Worm (Caenorhabditis elegans) whole organism, L4 larva: ENCODE results near the gene swm-1.
A peak's percentile ranks its signal among the peaks of the same experiment; 100 is the strongest.

ENCODE experiments used
- R02D3.7 ChIP-seq: fragments of 150-350 bp; sonication (generic microtip); optimal IDR thresholded peaks from 3 replicates; lab custom pipeline; 2014; ENCODE audit warnings: missing biosample characterization, missing genetic modification characterization
- T26A8.4 ChIP-seq: fragments of 200-800 bp; sonication (Bioruptor generic); IDR thresholded peaks from 2 replicates; pipeline ENCODE4 v1.3.6; 2022; ENCODE audit warnings: missing genetic modification characterization, missing compliant biosample characterization
- Y105C5A.15 ChIP-seq: fragments of 200-800 bp; sonication (Bioruptor generic); IDR thresholded peaks from 2 replicates; pipeline ENCODE4 v1.3.6; 2022; ENCODE audit warnings: missing genetic modification characterization, missing compliant biosample characterization
- aha-1 ChIP-seq: fragments of 150-350 bp; peaks from one replicate; lab custom pipeline; 2014; ENCODE audit warnings: missing biosample characterization, missing genetic modification characterization
- ama-1 ChIP-seq: fragments of 150-350 bp; optimal IDR thresholded peaks from 2 replicates; lab custom pipeline; 2014; ENCODE audit warnings: inconsistent platforms, mixed read lengths
- cey-2 ChIP-seq: sonication (generic microtip); optimal IDR thresholded peaks from 3 replicates; lab custom pipeline; 2017; ENCODE audit warnings: missing genetic modification characterization, mild to moderate bottlenecking, missing compliant biosample characterization, antibody characterized with exemption, borderline replicate concordance; ENCODE audit not compliant: insufficient read depth
- dmd-6 ChIP-seq: fragments of 200-800 bp; sonication (Bioruptor generic); IDR thresholded peaks from 2 replicates; pipeline ENCODE4 v1.3.6; 2022; ENCODE audit warnings: missing genetic modification reagents, missing genetic modification characterization, missing compliant biosample characterization
- duxl-1 ChIP-seq: sonication (generic microtip); optimal IDR thresholded peaks from 2 replicates; lab custom pipeline; 2016; ENCODE audit warnings: mild to moderate bottlenecking, missing genetic modification characterization, moderate library complexity, missing compliant biosample characterization; ENCODE audit not compliant: poor library complexity
- hlh-30 ChIP-seq: sonication (generic microtip); optimal IDR thresholded peaks from 2 replicates; lab custom pipeline; 2017; ENCODE audit warnings: antibody characterized with exemption, mild to moderate bottlenecking, missing genetic modification characterization, missing compliant biosample characterization; ENCODE audit not compliant: insufficient read depth
- lin-15B ChIP-seq: fragments of 150-350 bp; sonication (generic microtip); optimal IDR thresholded peaks from 3 replicates; lab custom pipeline; 2014; ENCODE audit warnings: missing biosample characterization, missing genetic modification characterization
- lin-38 ChIP-seq: fragments of 200-800 bp; sonication (Bioruptor generic); IDR thresholded peaks from 2 replicates; pipeline ENCODE4 v1.3.6; 2022; ENCODE audit warnings: missing genetic modification reagents, missing genetic modification characterization, missing compliant biosample characterization
- lir-3 ChIP-seq: sonication (generic microtip); optimal IDR thresholded peaks from 2 replicates; lab custom pipeline; 2016; ENCODE audit warnings: mild to moderate bottlenecking, missing genetic modification characterization, missing compliant biosample characterization
- mep-1 ChIP-seq: fragments of 150-350 bp; sonication (generic microtip); optimal IDR thresholded peaks from 3 replicates; lab custom pipeline; 2014; ENCODE audit warnings: missing biosample characterization, missing genetic modification characterization
- mes-2 ChIP-seq: sonication (generic microtip); optimal IDR thresholded peaks from 2 replicates; lab custom pipeline; 2016; ENCODE audit warnings: missing genotype, mild to moderate bottlenecking, missing genetic modification characterization, missing compliant biosample characterization; ENCODE audit not compliant: poor library complexity, severe bottlenecking
- mxl-3 ChIP-seq: fragments of 200-800 bp; sonication (Bioruptor generic); optimal IDR thresholded peaks from 2 replicates; lab custom pipeline; 2018; ENCODE audit warnings: mild to moderate bottlenecking, missing genetic modification characterization, missing compliant biosample characterization
- nhr-28 ChIP-seq: fragments of 150-350 bp; optimal IDR thresholded peaks from 2 replicates; lab custom pipeline; 2014; ENCODE audit warnings: missing biosample characterization, missing genetic modification characterization
- nhr-48 ChIP-seq: sonication (generic microtip); optimal IDR thresholded peaks from 2 replicates; lab custom pipeline; 2016; ENCODE audit warnings: mild to moderate bottlenecking, missing genetic modification characterization, missing compliant biosample characterization
- pha-4 ChIP-seq, 2 experiments: fragments of 150-350 bp in 1 of 2; fragments of 200-800 bp in 1 of 2; sonication (Bioruptor generic) in 1 of 2; IDR thresholded peaks in 1 of 2; optimal IDR thresholded peaks in 1 of 2; 2 replicates each; pipeline versions ENCODE4 v1.3.6 to Lab custom; 2014 to 2022; ENCODE audit warnings: missing genetic modification characterization in 2 of 2, missing genetic modification reagents in 2 of 2, missing biosample characterization in 1 of 2, missing compliant biosample characterization in 1 of 2
- php-3 ChIP-seq: fragments of 200-800 bp; sonication (Bioruptor generic); IDR thresholded peaks from 2 replicates; pipeline ENCODE4 v1.3.6; 2022; ENCODE audit warnings: missing genetic modification reagents, missing genetic modification characterization, missing compliant biosample characterization
- saeg-2 ChIP-seq: fragments of 200-800 bp; sonication (Bioruptor generic); IDR thresholded peaks from 2 replicates; pipeline ENCODE4 v1.3.6; 2022; ENCODE audit warnings: missing genetic modification reagents, missing genetic modification characterization, missing compliant biosample characterization
- skn-1 ChIP-seq: fragments of 150-350 bp; optimal IDR thresholded peaks from 2 replicates; lab custom pipeline; 2014; ENCODE audit warnings: missing biosample characterization, missing genetic modification characterization
- snpc-1.2 ChIP-seq: fragments of 200-800 bp; sonication (Bioruptor generic); IDR thresholded peaks from 2 replicates; pipeline ENCODE4 v1.3.6; 2022; ENCODE audit warnings: missing genetic modification reagents, missing genetic modification characterization, missing compliant biosample characterization
- snpc-4 ChIP-seq: fragments of 150-350 bp; optimal IDR thresholded peaks from 2 replicates; lab custom pipeline; 2014; ENCODE audit warnings: missing biosample characterization, missing genetic modification characterization
- unc-39 ChIP-seq: sonication (generic microtip); optimal IDR thresholded peaks from 2 replicates; lab custom pipeline; 2017; ENCODE audit warnings: missing biosample characterization, missing genetic modification characterization
- zfp-3 ChIP-seq: fragments of 200-800 bp; sonication (Bioruptor generic); conservative IDR thresholded peaks from 2 replicates; pipeline ENCODE4 v1.3.6; 2022; ENCODE audit warnings: missing genetic modification reagents, missing genetic modification characterization, missing compliant biosample characterization
- zip-11 ChIP-seq: fragments of 200-800 bp; sonication (Bioruptor generic); IDR thresholded peaks from 2 replicates; pipeline ENCODE4 v1.3.6; 2022; ENCODE audit warnings: missing genetic modification characterization, missing compliant biosample characterization
- ztf-11 ChIP-seq: fragments of 150-350 bp; optimal IDR thresholded peaks from 2 replicates; lab custom pipeline; 2014; ENCODE audit warnings: missing biosample characterization, missing genetic modification characterization

The swm-1 gene

ce11 chrV:9054771-9055170, at the start of gene swm-1:
TSS of gene swm-1 (minus strand) at chrV:9054871.
- TF ChIP-seq aha-1 (tag; lab: Kevin White, UChicago): peak; percentile 11
- no peak for TF ChIP-seq duxl-1
- TF ChIP-seq, all 104 proteins: peak for 1

ce11 chrV:9101062-9101461, 46.4 kb upstream of the swm-1 start, which contains the start of gene frpr-6:
TSS of gene frpr-6 (minus strand) at chrV:9101162.
- TF ChIP-seq lir-3 (no peak), dmd-6 (GFP tag; lab: Robert Waterston, UW) (no peak), aha-1 (tag; lab: Kevin White, UChicago) (no peak), T26A8.4 (GFP tag; lab: Robert Waterston, UW) (no peak), nhr-48 (tag; lab: Kevin White, UChicago) (no peak), snpc-1.2 (no peak), pha-4 (GFP tag; IDR thresholded peaks at IDR 0.05; lab: Robert Waterston, UW) (no peak), pha-4 (tag; optimal IDR thresholded peaks at IDR 0.05; lab: Kevin White, UChicago) (no peak), zip-11 (GFP tag; lab: Robert Waterston, UW) (no peak), snpc-4 (tag; lab: Kevin White, UChicago) (no peak), lin-15B (no peak), cey-2 (tag; lab: Kevin White, UChicago) (no peak), mes-2 (tag; lab: Kevin White, UChicago) (no peak), skn-1 (tag; lab: Kevin White, UChicago) (no peak), ztf-11 (no peak)

ce11 chrV:9098280-9098973, 43.8 kb upstream of the swm-1 start, which contains the start of gene F21C10.9:
TSS of gene F21C10.9 (minus strand) at chrV:9098696.
- TF ChIP-seq nhr-28 (tag; lab: Kevin White, UChicago): peak; percentile 94
- peak; percentile 51 for TF ChIP-seq hlh-30 (tag; lab: Kevin White, UChicago)
- peak; percentile 12; the same call in 1 of the 2 replicates for TF ChIP-seq dmd-6 (GFP tag; lab: Robert Waterston, UW)
- no peak for TF ChIP-seq R02D3.7 (tag; lab: Kevin White, UChicago)

- TF ChIP-seq mep-1 (peak; percentile 0), zfp-3 (peak; percentile 63; the same call in 1 of the 2 replicates), ama-1 (lab: Kevin White, UChicago) (peak; percentile 17), php-3 (GFP tag; lab: Robert Waterston, UW) (peak; percentile 17; the same call in 1 of the 2 replicates), lin-38 (GFP tag; lab: Robert Waterston, UW) (peak; percentile 39; the same call in 1 of the 2 replicates), aha-1 (tag; lab: Kevin White, UChicago) (peak; percentile 24), Y105C5A.15 (GFP tag; lab: Robert Waterston, UW) (no peak), saeg-2 (GFP tag; lab: Robert Waterston, UW) (no peak), T26A8.4 (GFP tag; lab: Robert Waterston, UW) (peak; percentile 18; the same call in 1 of the 2 replicates)
- TF ChIP-seq, all 104 proteins: peak for 7
Observed at ce11 chrV:9097213-9097612, 42.5 kb upstream of the swm-1 start.

ce11 chrV:9096674-9097073, 42.0 kb upstream of the swm-1 start:
- TF ChIP-seq mxl-3 (GFP tag; lab: Kevin White, UChicago): peak; percentile 7
- TF ChIP-seq ama-1 (lab: Kevin White, UChicago): peak; percentile 27
- peak; percentile 52 for TF ChIP-seq hlh-30 (tag; lab: Kevin White, UChicago)
- TF ChIP-seq unc-39 (tag; lab: Kevin White, UChicago): no peak
- TF ChIP-seq lir-3: no peak
- TF ChIP-seq skn-1 (tag; lab: Kevin White, UChicago): no peak
